Fruit fly (Drosophila melanogaster): ENCODE results near the gene trk.

DNA sequence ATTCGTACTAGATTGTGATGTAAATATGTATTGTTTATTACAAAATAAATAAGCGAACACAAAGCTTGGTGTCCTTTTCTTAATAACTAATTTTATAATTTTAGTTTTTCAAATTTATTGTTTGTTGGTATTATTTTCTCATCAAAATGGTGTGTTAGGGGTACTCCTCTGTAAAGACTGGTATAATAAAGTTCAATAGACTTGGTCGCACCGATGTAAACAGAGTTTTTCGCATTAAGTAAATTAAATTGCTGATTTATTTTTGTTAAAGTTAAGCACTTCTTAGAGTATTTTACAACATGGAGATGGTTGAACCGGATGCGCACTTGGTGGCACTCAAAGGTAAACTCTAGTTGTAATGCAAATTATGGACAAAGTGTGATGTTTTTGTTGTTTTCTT lies 5.6 kb downstream of the trk start, which contains the start of gene CG4953:
- TF ChIP-seq usp (GFP tag; optimal IDR thresholded peaks at IDR 0.05) (no peak), CG8478 (optimal IDR thresholded peaks at IDR 0.05) (no peak)
